Worm (Caenorhabditis elegans) whole organism, L2 larva: Measurements from ENCODE around the gene Y37H2A.1.

Source experiments
- R02D3.7 ChIP-seq: fragments of 150-350 bp; optimal IDR thresholded peaks from 2 replicates; lab custom pipeline; 2014; ENCODE audit warnings: missing biosample characterization, missing genetic modification characterization
- ZK546.5 ChIP-seq: sonication (generic microtip); optimal IDR thresholded peaks from 2 replicates; lab custom pipeline; 2017; ENCODE audit warnings: missing biosample characterization, missing genetic modification characterization
- aly-2 ChIP-seq: fragments of 150-350 bp; optimal IDR thresholded peaks from 2 replicates; lab custom pipeline; 2014; ENCODE audit warnings: missing biosample characterization, missing genetic modification characterization
- elt-3 ChIP-seq: sonication (generic microtip); optimal IDR thresholded peaks from 2 replicates; lab custom pipeline; 2017; ENCODE audit warnings: missing biosample characterization, missing genetic modification characterization
- lin-11 ChIP-seq: fragments of 150-350 bp; sonication (generic microtip); optimal IDR thresholded peaks from 2 replicates; lab custom pipeline; 2014; ENCODE audit warnings: missing biosample characterization, missing genetic modification characterization, inconsistent platforms, mixed read lengths
- lin-13 ChIP-seq: fragments of 150-350 bp; optimal IDR thresholded peaks from 2 replicates; lab custom pipeline; 2014; ENCODE audit warnings: missing biosample characterization, missing genetic modification reagents, missing genetic modification characterization
- mab-5 ChIP-seq: fragments of 150-350 bp; optimal IDR thresholded peaks from 2 replicates; lab custom pipeline; 2014; ENCODE audit warnings: missing biosample characterization, missing genetic modification characterization
- nhr-77 ChIP-seq: fragments of 150-350 bp; optimal IDR thresholded peaks from 2 replicates; lab custom pipeline; 2014; ENCODE audit warnings: missing biosample characterization, missing genetic modification characterization
- skn-1 ChIP-seq: sonication (generic microtip); optimal IDR thresholded peaks from 2 replicates; lab custom pipeline; 2017; ENCODE audit warnings: missing biosample characterization, missing genetic modification characterization
- unc-39 ChIP-seq: fragments of 150-350 bp; optimal IDR thresholded peaks from 2 replicates; lab custom pipeline; 2014; ENCODE audit warnings: missing biosample characterization, missing genetic modification characterization
- unc-62 ChIP-seq: fragments of 150-350 bp; optimal IDR thresholded peaks from 2 replicates; lab custom pipeline; 2014; ENCODE audit warnings: missing biosample characterization, missing genetic modification reagents, missing genetic modification characterization
- zag-1 ChIP-seq: fragments of 150-350 bp; optimal IDR thresholded peaks from 2 replicates; lab custom pipeline; 2014; ENCODE audit warnings: missing biosample characterization, missing genetic modification characterization
- ztf-11 ChIP-seq: sonication (generic microtip); optimal IDR thresholded peaks from 2 replicates; lab custom pipeline; 2017; ENCODE audit warnings: missing biosample characterization, missing genetic modification characterization
- ztf-4 ChIP-seq: fragments of 150-350 bp; optimal IDR thresholded peaks from 2 replicates; lab custom pipeline; 2014; ENCODE audit warnings: missing biosample characterization, missing genetic modification characterization

DNA sequence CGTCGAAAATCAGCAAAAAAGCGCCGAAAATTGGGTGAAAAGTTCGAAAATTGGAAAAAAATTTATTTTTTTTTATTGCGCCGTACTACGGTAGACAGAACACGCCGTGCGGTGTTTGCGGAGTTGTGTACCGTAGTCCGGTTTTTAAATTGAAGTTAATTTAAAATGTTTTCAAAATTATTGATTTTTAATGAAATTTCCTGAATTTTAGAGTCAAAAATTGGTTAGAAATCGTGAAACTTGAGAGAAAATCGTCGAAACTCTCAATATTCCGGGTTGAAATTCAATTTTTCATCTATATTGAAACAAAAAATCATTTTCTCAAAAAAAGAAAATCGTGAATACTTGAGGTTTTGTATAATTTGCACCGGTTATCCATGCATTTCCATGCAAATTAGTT, 26.2 kb upstream of the Y37H2A.1 start, which contains the start of gene nova-1:
- TF ChIP-seq ztf-11 (no peak), zag-1 (tag; lab: Kevin White, UChicago) (no peak), elt-3 (no peak), skn-1 (tag; lab: Kevin White, UChicago) (no peak), R02D3.7 (tag; lab: Kevin White, UChicago) (no peak), unc-62 (GFP tag; lab: Kevin White, UChicago) (no peak), ztf-4 (tag; lab: Kevin White, UChicago) (no peak), lin-13 (GFP tag; lab: Kevin White, UChicago) (no peak), nhr-77 (tag; lab: Kevin White, UChicago) (no peak), ZK546.5 (tag; lab: Kevin White, UChicago) (no peak), unc-39 (no peak), aly-2 (no peak), mab-5 (tag; lab: Kevin White, UChicago) (no peak), lin-11 (tag; lab: Kevin White, UChicago) (no peak)
